In the genomic region with DNA sequence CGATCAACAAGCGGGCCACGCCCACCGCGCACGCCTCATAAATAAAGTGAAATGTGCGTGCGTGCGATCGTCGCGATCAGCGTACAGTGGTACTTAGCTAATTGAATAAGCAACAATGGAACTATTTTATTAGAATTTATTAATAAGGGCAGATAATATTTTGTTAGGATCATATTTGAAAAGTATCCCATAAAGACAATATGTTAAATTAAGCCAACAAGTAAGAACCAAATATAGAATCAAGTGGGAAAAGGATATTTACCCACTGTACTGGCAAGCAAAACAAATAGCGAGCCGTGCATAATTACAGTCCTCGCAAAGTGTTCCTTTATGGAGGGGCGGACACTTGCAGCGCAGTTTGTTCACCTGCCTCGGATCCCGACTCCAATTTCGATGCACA, we compare ENCODE assay signal across 4 fruit fly cellular contexts.
TF ChIP-seq lines count a peak whose summit lies in the region.

No protein-coding gene starts in this region.

- no peak for TF ChIP-seq CTCF in whole organism, embryonic (GFP tag; optimal IDR thresholded peaks at IDR 0.05; lab: Kevin White, UChicago)

TF ChIP-seq in whole organism, embryonic, 481 proteins besides CTCF, POLR2A, EP300 and RAD21 (continues in another document):
- peak; percentile 25 for TF ChIP-seq grau (tag; optimal IDR thresholded peaks at IDR 0.05; lab: Kevin White, UChicago)
- TF ChIP-seq Xrp1 (GFP tag; IDR thresholded peaks at IDR 0.05; lab: Robert Waterston, UW), result peak; percentile 41; the same call in 1 of the 2 replicates
- TF ChIP-seq CG17802 (tag; optimal IDR thresholded peaks at IDR 0.05; lab: Kevin White, UChicago), result no peak
- TF ChIP-seq ac (GFP tag; optimal IDR thresholded peaks at IDR 0.05; lab: Kevin White, UChicago), result no peak
- no peak for TF ChIP-seq CG31365 (tag; optimal IDR thresholded peaks at IDR 0.05; lab: Kevin White, UChicago)
- TF ChIP-seq CG4820 (GFP tag; optimal IDR thresholded peaks at IDR 0.05; lab: Kevin White, UChicago), result no peak
- peak; percentile 26 for TF ChIP-seq CG18262 (tag; optimal IDR thresholded peaks at IDR 0.05; lab: Kevin White, UChicago)
- no peak for TF ChIP-seq Xbp1 (GFP tag; optimal IDR thresholded peaks at IDR 0.05; lab: Kevin White, UChicago)
- no peak for TF ChIP-seq E2f1 (GFP tag; IDR thresholded peaks at IDR 0.05; lab: Robert Waterston, UW)
- TF ChIP-seq lov (optimal IDR thresholded peaks at IDR 0.05; lab: Kevin White, UChicago), result no peak
- no peak for TF ChIP-seq lov (GFP tag; IDR thresholded peaks at IDR 0.05; lab: Robert Waterston, UW)
- TF ChIP-seq CG11695 (GFP tag; IDR thresholded peaks at IDR 0.05; lab: Robert Waterston, UW), result no peak
- TF ChIP-seq zfh1 (GFP tag; IDR thresholded peaks at IDR 0.05; lab: Robert Waterston, UW), result 0 out of 3 replicates have a peak, but pooled peaks have one; percentile 26
- TF ChIP-seq CG8089 (GFP tag; optimal IDR thresholded peaks at IDR 0.05; lab: Kevin White, UChicago), result no peak
- peak; percentile 47 for TF ChIP-seq dmrt11E (tag; optimal IDR thresholded peaks at IDR 0.05; lab: Kevin White, UChicago)
- no peak for TF ChIP-seq Elba2 (GFP tag; optimal IDR thresholded peaks at IDR 0.05; lab: Kevin White, UChicago)
- no peak for TF ChIP-seq CG1792 (GFP tag; optimal IDR thresholded peaks at IDR 0.05; lab: Kevin White, UChicago)
- no peak for TF ChIP-seq HHEX (GFP tag; optimal IDR thresholded peaks at IDR 0.05; lab: Kevin White, UChicago)
- no peak for TF ChIP-seq fu2 (GFP tag; optimal IDR thresholded peaks at IDR 0.05; lab: Kevin White, UChicago)
- TF ChIP-seq lola (GFP tag; optimal IDR thresholded peaks at IDR 0.05; lab: Kevin White, UChicago), result peak in 1 of 3 experiments; percentile 25
- TF ChIP-seq row (GFP tag; IDR thresholded peaks at IDR 0.05; lab: Robert Waterston, UW), result 0 out of 3 replicates have a peak, but pooled peaks have one; percentile 7
- TF ChIP-seq CG10267 (tag; optimal IDR thresholded peaks at IDR 0.05; lab: Kevin White, UChicago), result no peak

TF ChIP-seq in whole organism, prepupa, 60 proteins besides CTCF, POLR2A, EP300 and RAD21 (continues in another document):
- TF ChIP-seq dac (GFP tag; optimal IDR thresholded peaks at IDR 0.05; lab: Kevin White, UChicago) (no peak), Sox15 (GFP tag; optimal IDR thresholded peaks at IDR 0.05; lab: Kevin White, UChicago) (peak; percentile 18), OdsH (GFP tag; optimal IDR thresholded peaks at IDR 0.05; lab: Kevin White, UChicago) (peak; percentile 58), CG6163 (GFP tag; IDR thresholded peaks at IDR 0.05; lab: Robert Waterston, UW) (peak; percentile 63), Hr38 (GFP tag; optimal IDR thresholded peaks at IDR 0.05; lab: Kevin White, UChicago) (no peak), Eip93F (GFP tag; optimal IDR thresholded peaks at IDR 0.05; lab: Kevin White, UChicago) (no peak), dsx (GFP tag; optimal IDR thresholded peaks at IDR 0.05; lab: Kevin White, UChicago; ENCODE audit: poor library complexity, severe bottlenecking) (peak; percentile 41), CG34406 (GFP tag; optimal IDR thresholded peaks at IDR 0.05; lab: Kevin White, UChicago) (peak; percentile 60), Hr39 (GFP tag; optimal IDR thresholded peaks at IDR 0.05; lab: Kevin White, UChicago) (peak; percentile 66), CG8632 (GFP tag; optimal IDR thresholded peaks at IDR 0.05; lab: Kevin White, UChicago) (peak; percentile 56), CG31627 (GFP tag; optimal IDR thresholded peaks at IDR 0.05; lab: Kevin White, UChicago) (peak; percentile 63), Met (GFP tag; optimal IDR thresholded peaks at IDR 0.05; lab: Kevin White, UChicago) (peak; percentile 78), pdm3 (GFP tag; optimal IDR thresholded peaks at IDR 0.05; lab: Kevin White, UChicago) (peak; percentile 60), CG32006 (GFP tag; optimal IDR thresholded peaks at IDR 0.05; lab: Kevin White, UChicago) (peak; percentile 58), CG11294 (GFP tag; IDR thresholded peaks at IDR 0.05; lab: Robert Waterston, UW) (no peak), Blimp-1 (GFP tag; optimal IDR thresholded peaks at IDR 0.05; lab: Kevin White, UChicago) (peak; percentile 6), CG10669 (GFP tag; optimal IDR thresholded peaks at IDR 0.05; lab: Kevin White, UChicago) (peak; percentile 49), Smox (GFP tag; optimal IDR thresholded peaks at IDR 0.05; lab: Kevin White, UChicago) (peak; percentile 66), CG3919 (GFP tag; optimal IDR thresholded peaks at IDR 0.05; lab: Kevin White, UChicago) (peak; percentile 61), fkh (GFP tag; optimal IDR thresholded peaks at IDR 0.05; lab: Kevin White, UChicago) (no peak), esn (GFP tag; optimal IDR thresholded peaks at IDR 0.05; lab: Kevin White, UChicago) (peak; percentile 67), achi (GFP tag; optimal IDR thresholded peaks at IDR 0.05; lab: Kevin White, UChicago) (peak; percentile 57)

TF ChIP-seq in whole organism, pupa, 21 proteins besides CTCF, POLR2A, EP300 and RAD21:
- TF ChIP-seq CG12605 (GFP tag; IDR thresholded peaks at IDR 0.05; lab: Robert Waterston, UW), result 0 out of 2 replicates have a peak, but pooled peaks have one; percentile 36
- TF ChIP-seq CG13204 (GFP tag; optimal IDR thresholded peaks at IDR 0.05; lab: Kevin White, UChicago), result no peak
- TF ChIP-seq CG4496 (GFP tag; IDR thresholded peaks at IDR 0.05; lab: Robert Waterston, UW), result peak; percentile 27; the same call in 1 of the 3 replicates
- TF ChIP-seq CG32121 (GFP tag; IDR thresholded peaks at IDR 0.05; lab: Robert Waterston, UW), result no peak
- TF ChIP-seq fd96Ca (GFP tag; IDR thresholded peaks at IDR 0.05; lab: Robert Waterston, UW), result no peak
- no peak for TF ChIP-seq CG10348 (GFP tag; IDR thresholded peaks at IDR 0.05; lab: Robert Waterston, UW)
- TF ChIP-seq CG17806 (tag; optimal IDR thresholded peaks at IDR 0.05; lab: Kevin White, UChicago), result peak; percentile 67
- no peak for TF ChIP-seq gl (tag; optimal IDR thresholded peaks at IDR 0.05; lab: Kevin White, UChicago)
- peak; percentile 23 for TF ChIP-seq CG34367 (tag; optimal IDR thresholded peaks at IDR 0.05; lab: Kevin White, UChicago)
- no peak for TF ChIP-seq D1 (tag; optimal IDR thresholded peaks at IDR 0.05; lab: Kevin White, UChicago)
- TF ChIP-seq Pif1A (GFP tag; optimal IDR thresholded peaks at IDR 0.05; lab: Kevin White, UChicago), result peak; percentile 51
- TF ChIP-seq Pif1B (GFP tag; optimal IDR thresholded peaks at IDR 0.05; lab: Kevin White, UChicago), result peak; percentile 39
- TF ChIP-seq CG15710 (tag; optimal IDR thresholded peaks at IDR 0.05; lab: Kevin White, UChicago), result peak; percentile 56
- TF ChIP-seq CG14655 (GFP tag; optimal IDR thresholded peaks at IDR 0.05; lab: Kevin White, UChicago), result peak; percentile 65
- TF ChIP-seq Snoo (tag; optimal IDR thresholded peaks at IDR 0.05; lab: Kevin White, UChicago), result peak; percentile 29
- TF ChIP-seq Ets98B (GFP tag; IDR thresholded peaks at IDR 0.05; lab: Robert Waterston, UW), result no peak
- peak; percentile 57 for TF ChIP-seq CG8159 (tag; optimal IDR thresholded peaks at IDR 0.05; lab: Kevin White, UChicago)
- peak; percentile 35 for TF ChIP-seq CG8301 (tag; optimal IDR thresholded peaks at IDR 0.05; lab: Kevin White, UChicago)
- TF ChIP-seq CG9948 (tag; optimal IDR thresholded peaks at IDR 0.05; lab: Kevin White, UChicago), result peak; percentile 65
- TF ChIP-seq EcR (GFP tag; optimal IDR thresholded peaks at IDR 0.05; lab: Kevin White, UChicago), result no peak
- TF ChIP-seq rn (GFP tag; IDR thresholded peaks at IDR 0.05; lab: Robert Waterston, UW), result no peak
TF ChIP-seq in whole organism, pupa: peak in this region for 12.

TF ChIP-seq in whole organism, wandering third instar larva, 38 proteins besides CTCF, POLR2A, EP300 and RAD21 (continues in another document):
- TF ChIP-seq Dfd (GFP tag; optimal IDR thresholded peaks at IDR 0.05; lab: Kevin White, UChicago), result no peak
- no peak for TF ChIP-seq brk (GFP tag; optimal IDR thresholded peaks at IDR 0.05; lab: Kevin White, UChicago)
- TF ChIP-seq dl (GFP tag; optimal IDR thresholded peaks at IDR 0.05; lab: Kevin White, UChicago; ENCODE audit: insufficient read depth in 1 of 2, partially characterized antibody in 2 of 2), result no peak
- TF ChIP-seq Jra (GFP tag; optimal IDR thresholded peaks at IDR 0.05; lab: Kevin White, UChicago), result no peak
- peak; percentile 47 for TF ChIP-seq br (GFP tag; optimal IDR thresholded peaks at IDR 0.05; lab: Kevin White, UChicago)
- TF ChIP-seq dmrt93B (GFP tag; optimal IDR thresholded peaks at IDR 0.05; lab: Kevin White, UChicago), result peak; percentile 18
- TF ChIP-seq Hr83 (GFP tag; optimal IDR thresholded peaks at IDR 0.05; lab: Kevin White, UChicago; ENCODE audit: poor library complexity, severe bottlenecking), result no peak
- no peak for TF ChIP-seq Hr78 (GFP tag; optimal IDR thresholded peaks at IDR 0.05; lab: Kevin White, UChicago)
- peak; percentile 61 for TF ChIP-seq h (GFP tag; optimal IDR thresholded peaks at IDR 0.05; lab: Kevin White, UChicago)
- no peak for TF ChIP-seq CG32264 (GFP tag; optimal IDR thresholded peaks at IDR 0.05; lab: Kevin White, UChicago)
- TF ChIP-seq woc (GFP tag; optimal IDR thresholded peaks at IDR 0.05; lab: Kevin White, UChicago), result no peak
- peak; percentile 30 for TF ChIP-seq ey (GFP tag; optimal IDR thresholded peaks at IDR 0.05; lab: Kevin White, UChicago)
- TF ChIP-seq HLH106 (tag; optimal IDR thresholded peaks at IDR 0.05; lab: Kevin White, UChicago), result peak; percentile 51
- no peak for TF ChIP-seq GATAd (GFP tag; optimal IDR thresholded peaks at IDR 0.05; lab: Kevin White, UChicago)
- TF ChIP-seq sage (GFP tag; optimal IDR thresholded peaks at IDR 0.05; lab: Kevin White, UChicago), result no peak
- TF ChIP-seq rgr (GFP tag; optimal IDR thresholded peaks at IDR 0.05; lab: Kevin White, UChicago), result peak; percentile 42
- TF ChIP-seq Hnf4 (GFP tag; optimal IDR thresholded peaks at IDR 0.05; lab: Kevin White, UChicago), result peak; percentile 27
- peak in 1 of 2 experiments; percentile 60 for TF ChIP-seq foxo (GFP tag; optimal IDR thresholded peaks at IDR 0.05; lab: Kevin White, UChicago)
- TF ChIP-seq dsf (GFP tag; optimal IDR thresholded peaks at IDR 0.05; lab: Kevin White, UChicago; ENCODE audit: borderline replicate concordance), result no peak
- TF ChIP-seq fru (GFP tag; optimal IDR thresholded peaks at IDR 0.05; lab: Kevin White, UChicago), result peak; percentile 42
- no peak for TF ChIP-seq Myc (optimal IDR thresholded peaks at IDR 0.05; lab: Kevin White, UChicago)
- TF ChIP-seq tai (GFP tag; optimal IDR thresholded peaks at IDR 0.05; lab: Kevin White, UChicago), result no peak
- no peak for TF ChIP-seq Abd-B (GFP tag; optimal IDR thresholded peaks at IDR 0.05; lab: Kevin White, UChicago)
- TF ChIP-seq jim (GFP tag; optimal IDR thresholded peaks at IDR 0.05; lab: Kevin White, UChicago), result no peak
- no peak for TF ChIP-seq lola (GFP tag; optimal IDR thresholded peaks at IDR 0.05; lab: Kevin White, UChicago)
- TF ChIP-seq sv (GFP tag; optimal IDR thresholded peaks at IDR 0.05; lab: Kevin White, UChicago), result no peak
- TF ChIP-seq OdsH (GFP tag; optimal IDR thresholded peaks at IDR 0.05; lab: Kevin White, UChicago), result peak; percentile 51
- TF ChIP-seq Sp1 (GFP tag; optimal IDR thresholded peaks at IDR 0.05; lab: Kevin White, UChicago), result peak; percentile 44
- TF ChIP-seq CrebA (GFP tag; optimal IDR thresholded peaks at IDR 0.05; lab: Kevin White, UChicago; ENCODE audit: borderline replicate concordance), result no peak

Comparison
In these comparisons a context has a peak if more than half of its experiments do, and no peak if none do; other contexts are left out.
1. Of the 7 proteins assayed by ChIP-seq in both whole organism, embryonic and whole organism, prepupa: peak only in whole organism, embryonic: none; only in whole organism, prepupa: Blimp-1, Gug, Hr39, Lpt and Sox102F; in both: none; in neither: 2.